Worm (Caenorhabditis elegans) whole organism, midembryonic: Measurements from ENCODE around the gene ucr-2.2.

Source experiments
- T22C8.4 ChIP-seq: fragments of 200-800 bp; sonication (Bioruptor generic); IDR thresholded peaks from 2 replicates; pipeline ENCODE4 v1.3.6; 2022; ENCODE audit warnings: missing genetic modification characterization, missing compliant biosample characterization
- cog-1 ChIP-seq: sonication (generic microtip); optimal IDR thresholded peaks from 2 replicates; lab custom pipeline; 2016; ENCODE audit warnings: missing genetic modification characterization, missing compliant biosample characterization
- flt-1 ChIP-seq: fragments of 200-800 bp; sonication (Bioruptor generic); IDR thresholded peaks from 2 replicates; pipeline ENCODE4 v1.3.6; 2022; ENCODE audit warnings: missing genetic modification characterization, missing compliant biosample characterization
- klf-2 ChIP-seq: fragments of 200-800 bp; sonication (Bioruptor generic); conservative IDR thresholded peaks from 2 replicates; pipeline ENCODE4 v1.3.6; 2022; ENCODE audit warnings: missing genetic modification reagents, missing genetic modification characterization, missing compliant biosample characterization
- med-1 ChIP-seq: sonication (generic microtip); optimal IDR thresholded peaks from 2 replicates; lab custom pipeline; 2017; ENCODE audit warnings: missing genetic modification characterization, mild to moderate bottlenecking, missing compliant biosample characterization, antibody characterized with exemption, missing genetic modification reagents; ENCODE audit not compliant: insufficient read depth
- ref-1 ChIP-seq: fragments of 200-800 bp; sonication (Bioruptor generic); conservative IDR thresholded peaks from 2 replicates; pipeline ENCODE4 v1.3.6; 2022; ENCODE audit warnings: missing genetic modification reagents, missing genetic modification characterization, missing compliant biosample characterization
- tab-1 ChIP-seq: fragments of 200-800 bp; sonication (Bioruptor generic); IDR thresholded peaks from 2 replicates; pipeline ENCODE4 v1.3.6; 2022; ENCODE audit warnings: missing genetic modification characterization, missing compliant biosample characterization
- ztf-23 ChIP-seq: fragments of 200-800 bp; sonication (Bioruptor generic); IDR thresholded peaks from 2 replicates; pipeline ENCODE4 v1.3.6; 2022; ENCODE audit warnings: missing genetic modification reagents, missing genetic modification characterization, missing compliant biosample characterization
- ztf-29 ChIP-seq: fragments of 200-800 bp; sonication (Bioruptor generic); IDR thresholded peaks from 2 replicates; pipeline ENCODE4 v1.3.6; 2022; ENCODE audit warnings: missing genetic modification reagents, missing genetic modification characterization, missing compliant biosample characterization

ucr-2.2 gene

DNA sequence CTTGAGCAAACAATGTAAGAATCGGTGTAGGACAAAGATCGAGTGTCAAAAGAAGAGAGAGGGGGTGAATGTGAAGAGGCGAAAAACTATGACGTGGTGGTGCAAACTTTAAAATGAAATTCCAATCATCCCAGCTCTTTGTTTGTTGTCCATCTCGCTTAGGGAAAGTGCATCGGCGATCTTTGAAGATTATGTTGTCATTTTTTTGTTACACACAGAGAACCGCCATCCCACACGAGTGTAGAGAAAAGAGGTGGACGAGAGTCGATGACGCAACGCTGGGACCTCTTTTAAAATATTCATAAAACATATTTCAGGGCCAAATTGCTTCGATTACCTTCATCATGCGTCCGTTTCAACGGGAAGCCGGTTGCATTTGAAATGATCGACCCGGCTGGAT is 17.7 kb downstream of the ucr-2.2 start:
- no peak for TF ChIP-seq flt-1

DNA sequence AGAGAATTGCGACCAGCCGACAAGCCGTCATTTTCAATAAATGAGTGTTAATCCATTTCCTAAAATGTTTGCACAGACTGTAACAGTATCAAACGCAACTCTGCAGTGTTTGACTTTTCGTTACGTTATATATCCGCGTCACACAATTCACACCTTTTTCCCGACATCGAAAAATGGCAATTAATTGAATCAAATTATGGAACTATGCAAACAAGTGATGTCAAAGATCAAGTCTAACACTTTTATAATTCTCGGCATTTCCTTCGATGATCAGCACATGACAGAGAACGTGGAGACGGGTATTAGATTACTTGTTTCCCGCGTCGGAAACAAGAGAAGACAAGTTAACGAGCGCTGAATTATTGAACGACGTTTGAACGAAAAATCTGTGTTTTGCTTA is 20.6 kb downstream of the ucr-2.2 start, which contains the start of gene phat-6:
Gene phat-6, minus strand, starts transcription at position 101 of the 400 bp plus-strand sequence.
- TF ChIP-seq ztf-29 (no peak), tab-1 (GFP tag; lab: Robert Waterston, UW) (no peak), ztf-23 (GFP tag; lab: Robert Waterston, UW) (no peak), ref-1 (GFP tag; lab: Robert Waterston, UW) (no peak), med-1 (GFP tag; lab: Kevin White, UChicago) (no peak), T22C8.4 (GFP tag; lab: Robert Waterston, UW) (no peak), klf-2 (GFP tag; lab: Robert Waterston, UW) (no peak), cog-1 (tag; lab: Kevin White, UChicago) (no peak), flt-1 (no peak)

DNA sequence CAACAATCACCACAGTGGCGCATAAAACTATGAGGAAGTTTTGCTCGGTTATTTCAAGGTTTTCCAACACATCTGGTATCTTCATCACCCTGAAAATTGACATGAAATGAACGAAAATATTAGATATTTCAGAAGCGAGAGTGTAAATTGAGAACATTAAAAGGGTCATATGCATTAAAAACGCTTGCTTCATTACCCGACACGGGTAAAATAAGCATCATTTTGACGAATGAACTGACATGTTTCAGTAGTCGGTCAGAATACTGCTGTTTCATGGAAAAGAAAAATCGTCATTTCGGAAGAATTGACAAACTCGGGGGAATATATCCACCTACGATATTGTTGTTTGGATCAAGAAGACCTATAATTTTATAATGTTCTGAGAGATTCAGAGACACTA is 25.3 kb downstream of the ucr-2.2 start, which contains the start of gene snt-7:
Gene snt-7, minus strand, starts transcription at position 101 of the 400 bp plus-strand sequence.
- no peak for TF ChIP-seq T22C8.4 (GFP tag; lab: Robert Waterston, UW)
- no peak for TF ChIP-seq tab-1 (GFP tag; lab: Robert Waterston, UW)

DNA sequence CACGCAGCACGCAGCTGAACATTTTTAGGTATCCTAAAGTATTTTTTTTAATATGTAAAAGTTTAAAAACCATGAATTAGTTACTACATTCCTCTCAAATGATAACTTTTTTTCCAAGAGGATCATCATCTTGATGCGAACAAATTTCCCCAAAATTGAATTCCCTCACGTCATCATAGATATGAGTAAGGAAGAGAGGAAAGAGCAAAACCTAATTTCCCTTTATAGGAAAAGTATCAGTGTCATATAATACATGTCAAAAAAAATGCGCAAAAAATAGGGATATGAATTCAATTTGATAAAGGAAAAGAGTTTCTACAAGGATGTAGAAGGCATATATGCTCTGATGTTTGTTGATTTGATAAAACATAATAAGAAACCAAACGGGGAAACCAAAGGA is 26.4 kb downstream of the ucr-2.2 start:
- no peak for TF ChIP-seq flt-1
- no peak for TF ChIP-seq ztf-29
- TF ChIP-seq med-1 (GFP tag; lab: Kevin White, UChicago), result no peak
- TF ChIP-seq ztf-23 (GFP tag; lab: Robert Waterston, UW), result no peak
- TF ChIP-seq cog-1 (tag; lab: Kevin White, UChicago), result no peak
- TF ChIP-seq T22C8.4 (GFP tag; lab: Robert Waterston, UW), result no peak
- TF ChIP-seq klf-2 (GFP tag; lab: Robert Waterston, UW), result no peak
- TF ChIP-seq tab-1 (GFP tag; lab: Robert Waterston, UW), result no peak
- no peak for TF ChIP-seq ref-1 (GFP tag; lab: Robert Waterston, UW)

DNA sequence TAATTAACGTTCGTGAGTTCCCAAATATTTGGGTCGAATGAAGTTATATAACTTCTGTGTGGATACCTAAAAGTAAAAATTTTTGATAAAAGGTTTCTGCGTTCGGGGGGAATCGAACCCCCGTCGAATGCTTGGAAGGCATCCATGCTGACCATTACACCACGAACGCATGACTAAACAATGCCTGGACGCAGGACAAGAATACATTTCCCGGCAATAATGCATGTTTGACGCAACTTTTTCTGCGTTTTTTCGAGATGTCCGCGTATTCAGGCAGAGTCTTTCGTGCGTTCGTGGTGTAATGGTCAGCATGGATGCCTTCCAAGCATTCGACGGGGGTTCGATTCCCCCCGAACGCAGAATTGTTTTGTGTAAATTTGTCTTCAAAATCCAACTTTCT is 27.0 kb downstream of the ucr-2.2 start:
- TF ChIP-seq tab-1 (GFP tag; lab: Robert Waterston, UW) (no peak; the same call in none of the 2 replicates), ztf-23 (GFP tag; lab: Robert Waterston, UW) (0 out of 2 replicates have a peak, but pooled peaks have one; percentile 49), med-1 (GFP tag; lab: Kevin White, UChicago) (no peak), T22C8.4 (GFP tag; lab: Robert Waterston, UW) (peak; percentile 28; the same call in 1 of the 2 replicates), flt-1 (peak; percentile 79), ref-1 (GFP tag; lab: Robert Waterston, UW) (0 out of 2 replicates have a peak, but pooled peaks have one; percentile 13)

DNA sequence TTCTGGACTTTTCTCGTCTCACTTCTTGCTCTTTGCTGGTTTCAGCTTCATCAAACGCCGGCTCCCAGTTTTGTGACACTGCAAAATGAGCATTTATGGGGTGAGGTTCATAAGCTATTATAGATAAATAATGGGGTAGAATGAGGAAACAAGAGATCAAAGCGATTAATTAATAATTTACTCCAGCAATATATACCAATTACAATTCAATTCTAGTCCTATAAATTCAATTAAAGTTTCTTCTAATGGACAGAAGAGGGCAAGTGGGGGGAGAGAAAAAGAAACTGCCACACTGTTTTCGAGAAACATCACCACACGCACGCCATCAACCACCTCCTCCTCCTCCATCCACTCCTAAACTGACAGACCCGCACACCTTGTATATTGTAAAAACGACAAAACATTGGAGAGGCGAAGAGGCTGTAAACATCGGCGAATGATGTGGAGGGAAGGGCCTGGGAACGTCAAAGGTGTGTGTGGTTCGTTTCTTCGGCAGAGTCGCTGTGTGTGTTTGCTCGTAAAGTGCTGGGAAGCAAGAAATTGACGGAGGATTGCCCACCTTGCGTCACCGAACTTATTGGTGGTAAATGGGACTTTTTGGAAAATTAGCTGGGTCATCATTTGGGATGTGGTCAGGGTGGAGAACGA is 39.6 kb downstream of the ucr-2.2 start, which contains the start of the genes H03A11.13 and famk-1:
Gene H03A11.13, minus strand, starts transcription at position 51 of the 648 bp plus-strand sequence.
Gene famk-1, minus strand, starts transcription at position 78 of the 648 bp plus-strand sequence.
- TF ChIP-seq ref-1 (GFP tag; lab: Robert Waterston, UW), result no peak
- no peak for TF ChIP-seq cog-1 (tag; lab: Kevin White, UChicago)
- no peak for TF ChIP-seq tab-1 (GFP tag; lab: Robert Waterston, UW)
- no peak for TF ChIP-seq T22C8.4 (GFP tag; lab: Robert Waterston, UW)
- no peak for TF ChIP-seq med-1 (GFP tag; lab: Kevin White, UChicago)
- no peak for TF ChIP-seq flt-1
- no peak for TF ChIP-seq klf-2 (GFP tag; lab: Robert Waterston, UW)
- no peak for TF ChIP-seq ztf-29
- TF ChIP-seq ztf-23 (GFP tag; lab: Robert Waterston, UW), result no peak

DNA sequence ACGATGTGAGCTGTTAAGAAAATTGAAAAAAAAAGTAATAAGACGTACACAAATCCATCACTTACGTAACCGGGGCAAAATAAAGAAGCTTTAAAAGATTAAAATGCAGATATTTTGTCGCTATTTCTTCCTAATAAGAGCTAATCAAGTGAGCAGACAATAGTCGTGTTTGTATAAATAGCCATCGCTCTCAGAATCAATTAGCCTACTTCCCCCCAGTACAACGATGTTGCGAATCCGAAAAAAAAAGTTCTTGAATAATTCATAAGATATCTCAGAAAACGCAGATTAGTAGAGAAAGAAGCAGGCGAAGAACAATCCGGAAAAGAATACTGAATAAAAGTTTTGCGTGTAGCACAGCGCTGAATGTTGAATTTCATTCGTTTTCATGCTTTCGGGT is 41.6 kb downstream of the ucr-2.2 start:
- TF ChIP-seq ztf-23 (GFP tag; lab: Robert Waterston, UW) (no peak), ref-1 (GFP tag; lab: Robert Waterston, UW) (no peak), klf-2 (GFP tag; lab: Robert Waterston, UW) (no peak), tab-1 (GFP tag; lab: Robert Waterston, UW) (no peak), T22C8.4 (GFP tag; lab: Robert Waterston, UW) (no peak), med-1 (GFP tag; lab: Kevin White, UChicago) (no peak), flt-1 (no peak), ztf-29 (no peak), cog-1 (tag; lab: Kevin White, UChicago) (no peak)

DNA sequence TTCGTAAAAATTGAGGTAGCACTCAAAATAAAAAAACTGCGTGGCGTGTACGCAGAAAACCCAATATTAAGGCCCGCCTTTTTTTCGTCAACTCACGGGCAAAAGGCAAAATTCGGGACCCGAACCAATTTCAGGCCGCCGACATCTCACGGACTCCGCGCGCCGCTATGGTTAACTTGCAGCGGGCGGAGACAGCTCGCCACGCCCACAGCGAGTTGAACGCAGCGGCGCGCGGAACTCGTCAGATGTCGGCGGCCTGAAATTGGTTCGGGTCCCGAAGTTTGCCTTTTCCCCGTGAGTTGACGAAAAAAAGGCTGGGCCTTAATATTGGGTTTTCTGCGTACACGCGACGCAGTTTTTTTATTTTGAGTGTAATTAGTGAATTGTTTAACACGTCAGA is 47.4 kb downstream of the ucr-2.2 start:
- TF ChIP-seq T22C8.4 (GFP tag; lab: Robert Waterston, UW) (no peak), cog-1 (tag; lab: Kevin White, UChicago) (no peak), ref-1 (GFP tag; lab: Robert Waterston, UW) (no peak), klf-2 (GFP tag; lab: Robert Waterston, UW) (no peak), flt-1 (no peak), ztf-23 (GFP tag; lab: Robert Waterston, UW) (no peak), med-1 (GFP tag; lab: Kevin White, UChicago) (no peak), tab-1 (GFP tag; lab: Robert Waterston, UW) (no peak), ztf-29 (no peak)

DNA sequence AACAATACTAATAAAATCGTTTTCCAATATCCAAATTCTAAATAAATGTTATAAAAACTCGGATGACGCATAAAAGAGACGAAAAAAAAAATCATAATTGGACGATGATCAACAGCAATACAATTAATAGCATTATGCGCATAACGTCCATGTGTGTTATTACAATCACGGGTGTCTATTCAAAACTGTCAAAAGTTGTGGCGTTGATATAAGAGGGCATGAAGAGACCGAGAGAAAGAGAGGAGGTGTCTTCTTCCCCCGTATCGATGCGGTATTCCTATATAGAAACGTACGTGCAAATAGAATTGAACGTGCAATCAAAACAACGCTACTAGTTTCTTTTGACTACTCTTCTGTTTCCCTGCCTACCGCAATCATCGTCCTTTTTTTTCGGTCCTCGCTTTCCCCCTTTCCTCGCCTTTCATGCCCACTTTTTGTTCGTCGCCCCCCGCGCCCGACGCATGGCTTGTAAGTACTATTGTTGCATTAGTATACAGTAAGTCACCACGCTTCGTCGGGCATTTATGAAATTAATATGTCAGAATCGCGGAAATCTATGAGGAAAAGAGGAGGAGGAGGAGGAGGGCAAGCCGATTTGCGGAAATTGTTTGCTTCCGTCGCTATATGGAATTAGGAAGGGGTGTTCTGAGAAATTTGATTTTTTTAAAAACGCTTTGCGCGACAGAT is 48.3 kb downstream of the ucr-2.2 start:
- TF ChIP-seq tab-1 (GFP tag; lab: Robert Waterston, UW) (no peak), ztf-23 (GFP tag; lab: Robert Waterston, UW) (no peak), klf-2 (GFP tag; lab: Robert Waterston, UW) (no peak), flt-1 (no peak), ztf-29 (no peak), ref-1 (GFP tag; lab: Robert Waterston, UW) (no peak), cog-1 (tag; lab: Kevin White, UChicago) (no peak), T22C8.4 (GFP tag; lab: Robert Waterston, UW) (no peak), med-1 (GFP tag; lab: Kevin White, UChicago) (no peak)
